Worm (Caenorhabditis elegans) whole organism, midembryonic: ENCODE results near the gene Y45F10D.7.

Experiments
- cog-1 ChIP-seq: sonication (generic microtip); optimal IDR thresholded peaks from 2 replicates; lab custom pipeline; 2016; ENCODE audit warnings: missing genetic modification characterization, missing compliant biosample characterization
- klf-2 ChIP-seq: fragments of 200-800 bp; sonication (Bioruptor generic); conservative IDR thresholded peaks from 2 replicates; pipeline ENCODE4 v1.3.6; 2022; ENCODE audit warnings: missing genetic modification reagents, missing genetic modification characterization, missing compliant biosample characterization

- no peak for TF ChIP-seq klf-2 (GFP tag; lab: Robert Waterston, UW)
- TF ChIP-seq cog-1 (tag; lab: Kevin White, UChicago) = no peak
Measured at ce11 chrIV:13763449-13763848, 25.3 kb upstream of the Y45F10D.7 start.
